Worm (Caenorhabditis elegans): Measurements from ENCODE around the gene fipr-11.

Gene fipr-11

ce11 chrV:9909624-9910023 is 3.6 kb upstream of the fipr-11 start:
- TF ChIP-seq K02D7.2 (tag; optimal IDR thresholded peaks at IDR 0.05): no peak
- no peak for TF ChIP-seq hlh-13 (GFP tag; optimal IDR thresholded peaks at IDR 0.05)
- TF ChIP-seq ahr-1 (tag; optimal IDR thresholded peaks at IDR 0.05): no peak
- no peak for TF ChIP-seq lin-11 (tag; optimal IDR thresholded peaks at IDR 0.05)
- no peak for TF ChIP-seq ttx-3 (tag; optimal IDR thresholded peaks at IDR 0.05)
- no peak for TF ChIP-seq ceh-18 (tag; optimal IDR thresholded peaks at IDR 0.05)
- no peak for TF ChIP-seq C08G9.2 (tag; optimal IDR thresholded peaks at IDR 0.05)
- no peak for TF ChIP-seq pag-3 (tag; optimal IDR thresholded peaks at IDR 0.05; ENCODE audit: borderline replicate concordance)
- TF ChIP-seq hlh-15 (tag; optimal IDR thresholded peaks at IDR 0.05): no peak
- no peak for TF ChIP-seq tbx-7 (tag; optimal IDR thresholded peaks at IDR 0.05)
- no peak for TF ChIP-seq ceh-45 (GFP tag; IDR thresholded peaks at IDR 0.05)
- no peak for TF ChIP-seq mec-3 (tag; optimal IDR thresholded peaks at IDR 0.05; ENCODE audit: borderline replicate concordance)

DNA sequence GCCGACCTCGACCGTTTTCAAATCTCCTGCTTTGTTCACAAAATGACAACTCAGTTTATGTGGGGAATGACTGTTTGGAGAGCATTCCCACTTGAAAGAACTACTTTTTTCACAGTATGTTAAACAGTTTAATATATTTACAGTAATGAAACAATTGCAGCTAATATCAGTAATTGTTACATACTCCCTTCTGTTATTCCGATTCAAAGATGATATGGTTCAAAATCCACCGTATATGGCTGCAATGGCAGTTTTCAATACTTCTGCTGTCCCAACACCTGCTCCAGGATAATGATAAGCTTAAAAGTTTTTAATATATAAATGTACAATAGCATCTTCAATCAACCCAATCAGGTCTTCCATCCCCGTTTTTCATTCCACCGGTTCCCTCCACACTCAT is 1.2 kb upstream of the fipr-11 start:
- no peak for TF ChIP-seq sox-4 (tag; optimal IDR thresholded peaks at IDR 0.05)
- no peak for TF ChIP-seq elt-4 (tag; optimal IDR thresholded peaks at IDR 0.05)
- no peak for TF ChIP-seq hlh-13 (GFP tag; optimal IDR thresholded peaks at IDR 0.05)
- no peak for TF ChIP-seq unc-55 (GFP tag; optimal IDR thresholded peaks at IDR 0.05)
- TF ChIP-seq fkh-10 (GFP tag; optimal IDR thresholded peaks at IDR 0.05): no peak
- no peak for TF ChIP-seq elt-2 (tag; optimal IDR thresholded peaks at IDR 0.05)
- TF ChIP-seq sdc-2 (tag; optimal IDR thresholded peaks at IDR 0.05): no peak
- TF ChIP-seq nhr-11 (tag; optimal IDR thresholded peaks at IDR 0.05): no peak
- TF ChIP-seq mec-3 (tag; optimal IDR thresholded peaks at IDR 0.05; ENCODE audit: borderline replicate concordance): no peak
- no peak for TF ChIP-seq ceh-2 (tag; optimal IDR thresholded peaks at IDR 0.05)
- TF ChIP-seq hlh-15 (tag; optimal IDR thresholded peaks at IDR 0.05): no peak
- TF ChIP-seq ceh-18 (tag; optimal IDR thresholded peaks at IDR 0.05): no peak

DNA sequence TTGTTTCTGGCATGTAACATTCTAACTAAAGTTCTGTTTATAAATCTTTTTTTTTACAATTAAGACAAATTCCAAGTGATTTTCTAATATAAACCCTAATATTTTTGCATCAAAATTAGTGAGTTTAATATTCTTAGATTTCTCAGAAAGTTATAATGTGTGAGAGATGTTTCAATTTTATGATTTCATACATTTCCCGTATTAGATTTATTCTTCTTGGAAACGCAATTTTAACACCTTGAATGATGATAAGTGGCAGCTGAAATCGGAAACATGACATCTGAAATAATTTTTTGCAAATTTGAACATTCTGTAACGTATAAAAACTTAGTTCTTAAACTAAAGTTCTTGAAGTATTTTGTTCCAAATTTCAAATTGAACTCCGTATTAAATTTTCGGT is 4.9 kb downstream of the fipr-11 start:
- TF ChIP-seq dmd-4 (tag; optimal IDR thresholded peaks at IDR 0.05; ENCODE audit: borderline replicate concordance): no peak
- TF ChIP-seq C08G9.2 (tag; optimal IDR thresholded peaks at IDR 0.05): no peak
- TF ChIP-seq elt-2 (tag; optimal IDR thresholded peaks at IDR 0.05): no peak
- no peak for TF ChIP-seq ceh-24 (tag; optimal IDR thresholded peaks at IDR 0.05)
- TF ChIP-seq sox-2 (GFP tag; IDR thresholded peaks at IDR 0.05): no peak
- TF ChIP-seq pha-4 (tag; optimal IDR thresholded peaks at IDR 0.05): no peak
- no peak for TF ChIP-seq Y22D7AL.16 (tag; optimal IDR thresholded peaks at IDR 0.05)
- TF ChIP-seq ceh-30 (tag; optimal IDR thresholded peaks at IDR 0.05): no peak
- TF ChIP-seq hlh-8 (tag; optimal IDR thresholded peaks at IDR 0.05): no peak
- no peak for TF ChIP-seq unc-55 (GFP tag; optimal IDR thresholded peaks at IDR 0.05)
- no peak for TF ChIP-seq ceh-6 (GFP tag; optimal IDR thresholded peaks at IDR 0.05)
- TF ChIP-seq pqm-1 (tag; optimal IDR thresholded peaks at IDR 0.05): no peak
- TF ChIP-seq pha-2 (tag; optimal IDR thresholded peaks at IDR 0.05): no peak

ce11 chrV:9899278-9899677 is 6.7 kb downstream of the fipr-11 start, which contains the start of gene egl-47:
TSS of gene egl-47 (plus strand) at chrV:9899578.
- TF ChIP-seq ref-2 (tag; optimal IDR thresholded peaks at IDR 0.05) (no peak), hlh-13 (GFP tag; optimal IDR thresholded peaks at IDR 0.05) (no peak)

- TF ChIP-seq lin-11 (tag; optimal IDR thresholded peaks at IDR 0.05) (no peak), ttx-3 (tag; optimal IDR thresholded peaks at IDR 0.05) (no peak), sox-4 (tag; optimal IDR thresholded peaks at IDR 0.05) (no peak), elt-2 (tag; optimal IDR thresholded peaks at IDR 0.05) (peak; percentile 9), fkh-10 (GFP tag; optimal IDR thresholded peaks at IDR 0.05) (no peak), fax-1 (tag; optimal IDR thresholded peaks at IDR 0.05) (no peak)
Observed at ce11 chrV:9889629-9890028, 16.4 kb downstream of the fipr-11 start, which contains the start of gene fshr-1. TSS of gene fshr-1 (plus strand) at chrV:9889837.

DNA sequence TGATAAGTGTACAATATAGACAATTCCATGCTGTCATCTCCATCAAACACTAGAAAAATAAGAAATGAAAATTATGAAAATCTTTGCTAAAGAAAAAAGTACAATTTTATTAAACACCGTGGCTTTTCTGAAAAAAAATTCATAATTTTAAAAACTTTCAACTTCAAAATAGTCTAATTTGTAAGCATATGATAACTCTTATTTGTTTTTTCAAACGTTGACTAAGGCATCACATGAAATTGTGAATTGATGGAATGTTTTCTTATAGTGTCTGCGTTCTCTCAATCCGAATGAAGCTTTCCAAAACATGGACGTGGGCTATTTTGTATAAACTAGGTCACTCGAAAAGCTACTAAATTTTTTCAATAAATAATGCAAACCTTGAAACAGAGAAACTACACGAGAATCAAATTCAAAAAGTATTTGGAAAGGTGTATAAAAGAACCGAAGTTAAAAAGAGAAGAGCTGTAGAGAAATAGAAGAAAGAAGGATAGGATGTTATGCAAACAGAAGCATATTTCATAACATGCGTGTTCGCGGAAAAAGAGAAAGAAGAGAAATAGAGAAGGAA is 20.0 kb downstream of the fipr-11 start, which contains the start of gene clp-9:
TSS of gene clp-9 (minus strand) at position 51 of the 571 bp plus-strand sequence.
- TF ChIP-seq elt-2 (tag; optimal IDR thresholded peaks at IDR 0.05): no peak
- no peak for TF ChIP-seq rnt-1 (tag; optimal IDR thresholded peaks at IDR 0.05)
- TF ChIP-seq ets-4 (tag; optimal IDR thresholded peaks at IDR 0.05): no peak
- no peak for TF ChIP-seq mec-3 (tag; optimal IDR thresholded peaks at IDR 0.05; ENCODE audit: borderline replicate concordance)
- TF ChIP-seq pros-1 (tag; optimal IDR thresholded peaks at IDR 0.05): no peak
- TF ChIP-seq sox-4 (tag; optimal IDR thresholded peaks at IDR 0.05): no peak

Data from whole organism, late embryonic.